Fruit fly (Drosophila melanogaster): ENCODE results near the gene Vha14-2.

dm6 chr3R:6107792-6108191 is 14.6 kb upstream of the Vha14-2 start, which contains the start of gene Obp83cd:
- TF ChIP-seq Gug (GFP tag; IDR thresholded peaks at IDR 0.05) = 0 out of 2 replicates have a peak, but pooled peaks have one; percentile 44
- TF ChIP-seq CG11902 (GFP tag; optimal IDR thresholded peaks at IDR 0.05) = no peak
- TF ChIP-seq Lpt (GFP tag; optimal IDR thresholded peaks at IDR 0.05) = no peak
